Worm (Caenorhabditis elegans): Measurements from ENCODE around the gene Y53F4B.21.
A peak's percentile ranks its signal among the peaks of the same experiment; 100 is the strongest.

Gene Y53F4B.21

DNA sequence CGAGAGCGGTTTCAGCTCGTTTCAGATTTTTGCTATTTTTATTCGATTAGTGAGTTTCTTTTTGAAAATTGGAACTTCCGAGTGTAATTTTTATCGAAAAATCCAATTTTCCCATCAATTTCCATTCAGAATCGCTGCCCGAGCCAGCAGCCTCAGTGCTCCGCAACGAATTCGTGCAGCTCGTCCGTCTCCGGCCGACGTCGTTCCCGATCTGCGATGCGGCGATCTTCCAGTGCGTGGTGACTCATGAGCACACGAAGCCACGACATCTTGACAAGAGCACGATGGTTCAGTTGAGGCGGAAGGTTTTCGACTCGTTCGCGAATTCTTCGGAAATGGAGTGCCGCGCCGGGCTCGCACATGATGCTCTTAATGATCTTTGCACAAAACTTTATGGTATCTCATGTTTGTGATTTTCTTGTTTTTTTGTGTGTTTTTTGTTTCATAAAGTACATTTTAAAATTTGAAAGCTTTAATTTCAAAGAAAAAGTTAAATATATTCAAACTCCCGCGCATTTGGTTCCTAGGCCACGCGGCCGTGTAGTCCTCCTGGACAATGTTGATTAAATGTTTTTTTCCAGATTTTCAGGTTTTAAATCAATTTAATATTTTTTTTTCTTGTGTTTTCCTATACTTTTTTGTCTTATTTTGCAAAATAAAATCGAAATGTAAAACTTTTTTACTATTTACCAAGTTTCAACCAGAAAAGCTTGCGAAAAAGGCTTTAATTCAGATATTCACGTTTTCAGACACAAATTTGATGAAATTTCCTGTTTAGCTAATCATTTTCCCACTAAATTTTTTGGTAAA lies 689 bp upstream of the Y53F4B.21 start (continued):
- TF ChIP-seq mes-2 (tag; optimal IDR thresholded peaks at IDR 0.05; ENCODE audit: poor library complexity, severe bottlenecking) (peak; percentile 98), arid-1 (GFP tag; conservative IDR thresholded peaks at IDR 0.05) (no peak), pha-4 (GFP tag; IDR thresholded peaks at IDR 0.05) (no peak), pha-4 (tag; optimal IDR thresholded peaks at IDR 0.05) (no peak), unc-130 (GFP tag; optimal IDR thresholded peaks at IDR 0.05) (peak; percentile 81), nhr-42 (GFP tag; IDR thresholded peaks at IDR 0.05) (no peak), R02D3.7 (tag; optimal IDR thresholded peaks at IDR 0.05) (no peak), php-3 (GFP tag; IDR thresholded peaks at IDR 0.05) (no peak), dmd-8 (GFP tag; IDR thresholded peaks at IDR 0.05) (no peak), nhr-6 (tag; optimal IDR thresholded peaks at IDR 0.05) (no peak), saeg-2 (GFP tag; IDR thresholded peaks at IDR 0.05) (no peak), set-16 (GFP tag; IDR thresholded peaks at IDR 0.05) (peak; percentile 70; the same call in 1 of the 2 replicates), madf-5 (GFP tag; IDR thresholded peaks at IDR 0.05) (no peak), madf-9 (GFP tag; conservative IDR thresholded peaks at IDR 0.05) (no peak), ces-1 (GFP tag; optimal IDR thresholded peaks at IDR 0.05) (no peak), ceh-62 (tag; optimal IDR thresholded peaks at IDR 0.05) (no peak), lin-39 (tag; optimal IDR thresholded peaks at IDR 0.05) (no peak), ZK546.5 (tag; optimal IDR thresholded peaks at IDR 0.05) (no peak), egl-43 (GFP tag; IDR thresholded peaks at IDR 0.05) (no peak), dmd-6 (GFP tag; IDR thresholded peaks at IDR 0.05) (peak; percentile 54), hlh-30 (tag; optimal IDR thresholded peaks at IDR 0.05; ENCODE audit: insufficient read depth) (no peak), Y105C5A.15 (GFP tag; IDR thresholded peaks at IDR 0.05) (no peak), nhr-41 (GFP tag; IDR thresholded peaks at IDR 0.05) (no peak), snpc-4 (tag; optimal IDR thresholded peaks at IDR 0.05) (no peak), mep-1 (tag; optimal IDR thresholded peaks at IDR 0.05) (no peak), daf-12 (tag; optimal IDR thresholded peaks at IDR 0.05) (no peak), hlh-11 (tag; optimal IDR thresholded peaks at IDR 0.05) (no peak), ztf-7 (tag; optimal IDR thresholded peaks at IDR 0.05) (no peak), F10B5.3 (tag; optimal IDR thresholded peaks at IDR 0.05) (no peak), lin-38 (GFP tag; IDR thresholded peaks at IDR 0.05) (peak; percentile 60), pqm-1 (tag; optimal IDR thresholded peaks at IDR 0.05) (no peak), nhr-102 (tag; optimal IDR thresholded peaks at IDR 0.05) (no peak)

DNA sequence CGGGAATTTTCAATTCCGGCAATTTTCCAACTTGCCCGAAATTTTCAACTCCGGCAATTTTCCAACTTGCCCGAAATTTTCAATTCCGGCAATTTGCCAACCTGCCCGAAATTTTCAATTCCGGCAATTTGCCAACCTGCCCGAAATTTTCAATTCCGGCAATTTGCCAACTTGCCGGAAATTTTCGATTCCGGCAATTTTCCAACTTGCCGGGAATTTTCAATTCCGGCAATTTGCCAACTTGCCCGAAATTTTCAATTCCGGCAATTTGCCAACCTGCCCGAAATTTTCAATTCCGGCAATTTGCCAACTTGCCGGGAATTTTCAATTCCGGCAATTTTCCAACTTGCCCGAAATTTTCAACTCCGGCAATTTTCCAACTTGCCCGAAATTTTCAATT lies 6.3 kb downstream of the Y53F4B.21 start:
- TF ChIP-seq Y48G9A.11 (GFP tag; IDR thresholded peaks at IDR 0.05) (0 out of 2 replicates have a peak, but pooled peaks have one; percentile 10), nhr-42 (GFP tag; IDR thresholded peaks at IDR 0.05) (0 out of 2 replicates have a peak, but pooled peaks have one; percentile 56), ZK337.2 (GFP tag; IDR thresholded peaks at IDR 0.05) (peak; percentile 7; the same call in 1 of the 2 replicates), egl-43 (GFP tag; IDR thresholded peaks at IDR 0.05) (peak; percentile 49; the same call in 1 of the 2 replicates)

DNA sequence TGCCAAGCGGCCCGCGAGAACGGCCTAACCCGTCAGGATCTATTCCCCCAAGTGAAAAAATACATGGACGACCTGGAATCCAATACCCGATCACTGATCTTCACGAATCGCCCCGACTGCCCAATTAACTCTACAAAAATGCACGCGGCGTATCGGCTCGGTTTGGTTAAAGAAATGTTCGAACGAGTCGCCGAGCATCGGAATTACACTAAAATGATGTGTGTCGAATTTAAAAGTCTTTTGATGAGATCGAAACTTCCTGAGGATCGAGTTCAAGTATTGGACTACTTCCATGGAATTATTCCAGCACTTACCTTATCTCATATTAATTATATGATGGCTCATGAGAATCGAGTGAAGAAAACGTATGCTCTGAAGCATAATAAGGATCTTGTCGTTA lies 17.2 kb downstream of the Y53F4B.21 start:
- TF ChIP-seq cey-2 (tag; optimal IDR thresholded peaks at IDR 0.05; ENCODE audit: borderline replicate concordance, insufficient read depth) (no peak), zag-1 (tag; optimal IDR thresholded peaks at IDR 0.05) (no peak), ctbp-1 (GFP tag; IDR thresholded peaks at IDR 0.05) (no peak), lin-29 (GFP tag; IDR thresholded peaks at IDR 0.05) (no peak), aha-1 (tag) (peak; percentile 93), mes-2 (tag; optimal IDR thresholded peaks at IDR 0.05; ENCODE audit: poor library complexity, severe bottlenecking) (no peak), nhr-77 (tag; optimal IDR thresholded peaks at IDR 0.05) (no peak), T26A8.4 (GFP tag; IDR thresholded peaks at IDR 0.05) (no peak)

Data from whole organism, L4 larva.